Fruit fly (Drosophila melanogaster) whole organism: ENCODE results near the gene CG6683.

ENCODE experiments used
- CG8478 ChIP-seq: fragments of >200 bp; optimal IDR thresholded peaks from 2 replicates; lab custom pipeline; 2018; ENCODE audit warnings: inconsistent platforms
- Dll ChIP-seq: fragments of >200 bp; optimal IDR thresholded peaks from 2 replicates; lab custom pipeline; 2017
- EcR ChIP-seq, 2 experiments: fragments of >200 bp; optimal IDR thresholded peaks; 2 replicates each; lab custom pipeline; 2017; ENCODE audit warnings: missing biosample characterization in 2 of 2, missing genetic modification characterization in 2 of 2, missing genetic modification reagents in 2 of 2
- pan ChIP-seq: fragments of >200 bp; optimal IDR thresholded peaks from 2 replicates; lab custom pipeline; 2017
- psq ChIP-seq: fragments of >200 bp; optimal IDR thresholded peaks from 2 replicates; lab custom pipeline; 2017
- usp ChIP-seq: fragments of >200 bp; optimal IDR thresholded peaks from 2 replicates; lab custom pipeline; 2017; ENCODE audit warnings: missing biosample characterization, missing genetic modification characterization, mixed read lengths

CG6683 gene

DNA sequence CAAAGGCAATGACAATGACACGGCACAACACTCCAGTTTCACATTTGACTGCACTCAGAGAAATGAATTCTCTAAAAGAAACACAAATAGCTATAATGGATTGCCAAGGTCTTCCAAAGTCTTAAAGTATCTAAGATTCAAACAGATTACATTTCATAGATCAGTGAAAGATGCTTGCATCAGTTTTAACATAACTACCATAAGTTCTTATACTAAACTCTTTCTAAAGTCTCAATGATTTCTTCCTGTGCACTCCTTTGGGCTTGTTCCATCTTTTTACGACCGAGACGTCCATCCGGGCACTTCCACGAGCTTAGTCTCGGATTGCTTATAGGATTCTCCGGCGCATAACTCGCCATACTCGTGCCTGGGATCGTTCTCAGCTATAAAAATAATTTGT is 27.5 kb upstream of the CG6683 start:
- TF ChIP-seq Dll (lab: Kevin White, UChicago) (no peak), EcR (GFP tag; optimal IDR thresholded peaks at IDR 0.05; lab: Kevin White, UChicago) (no peak), CG8478 (lab: Kevin White, UChicago) (no peak), psq (lab: Kevin White, UChicago) (no peak), usp (GFP tag; lab: Kevin White, UChicago) (no peak), pan (lab: Kevin White, UChicago) (no peak)

DNA sequence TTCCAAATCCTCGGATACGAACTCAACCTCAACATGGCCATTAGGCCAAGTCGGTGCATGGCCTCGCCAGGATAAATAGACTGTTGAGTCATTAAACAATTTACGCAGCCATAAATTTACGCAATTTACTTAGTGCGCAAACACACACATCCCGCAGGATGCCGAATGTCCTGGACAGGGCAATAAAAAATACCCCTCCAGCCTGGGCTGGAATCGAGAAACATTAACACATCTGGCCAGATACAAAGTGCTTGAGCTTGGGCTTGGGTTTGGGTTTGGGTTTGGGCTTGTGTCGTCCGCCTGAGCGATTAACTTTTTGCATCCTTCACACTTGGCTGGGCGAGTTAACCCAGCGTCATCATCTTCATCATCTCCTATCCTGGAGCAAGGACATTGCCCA is 26.9 kb upstream of the CG6683 start:
- TF ChIP-seq Dll (lab: Kevin White, UChicago): no peak
- no peak for TF ChIP-seq CG8478 (lab: Kevin White, UChicago)
- TF ChIP-seq EcR (GFP tag; optimal IDR thresholded peaks at IDR 0.05; lab: Kevin White, UChicago): no peak
- TF ChIP-seq pan (lab: Kevin White, UChicago): no peak
- no peak for TF ChIP-seq psq (lab: Kevin White, UChicago)
- TF ChIP-seq usp (GFP tag; lab: Kevin White, UChicago): no peak

DNA sequence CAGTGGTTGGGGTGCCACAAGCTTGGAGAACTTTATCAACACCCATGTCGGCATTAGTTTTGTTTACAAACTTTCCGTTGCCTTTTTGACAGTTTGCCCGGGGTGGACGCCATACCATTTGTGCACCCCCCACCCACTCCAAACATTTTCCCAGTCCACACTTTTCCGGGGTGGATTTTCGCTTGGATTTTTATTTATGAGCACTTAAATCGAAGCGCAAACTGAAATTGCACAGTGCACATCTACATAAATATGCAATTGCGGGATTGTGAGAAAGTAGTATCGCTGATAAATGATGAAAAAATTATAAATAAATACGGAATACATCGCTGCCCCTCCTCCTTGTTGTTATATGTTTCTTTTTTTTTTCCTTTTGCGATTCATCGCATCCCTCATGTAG is 25.8 kb upstream of the CG6683 start:
- TF ChIP-seq EcR (GFP tag; optimal IDR thresholded peaks at IDR 0.05; lab: Kevin White, UChicago) (no peak), usp (GFP tag; lab: Kevin White, UChicago) (no peak), psq (lab: Kevin White, UChicago) (no peak), CG8478 (lab: Kevin White, UChicago) (no peak)

DNA sequence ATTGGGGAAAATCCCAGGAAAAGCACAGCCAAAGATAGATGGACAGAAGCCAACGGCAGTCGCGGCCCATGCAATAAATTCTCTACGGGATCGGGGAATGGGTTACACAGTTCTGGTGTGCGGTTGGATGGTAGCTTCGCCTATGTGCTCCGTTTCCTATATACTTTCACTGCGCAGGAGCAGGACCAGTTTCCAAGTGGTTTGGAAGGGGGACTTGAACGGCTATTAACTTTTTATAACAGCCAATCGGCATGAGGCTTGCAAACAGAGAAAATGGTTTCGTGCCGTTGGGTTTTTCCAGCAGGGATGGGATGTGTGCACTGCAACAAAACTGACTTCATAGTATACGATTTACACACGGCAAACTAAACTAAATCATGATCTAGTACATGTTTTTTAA is 23.6 kb upstream of the CG6683 start:
- no peak for TF ChIP-seq EcR (GFP tag; optimal IDR thresholded peaks at IDR 0.05; lab: Kevin White, UChicago)
- TF ChIP-seq Dll (lab: Kevin White, UChicago): no peak
- TF ChIP-seq psq (lab: Kevin White, UChicago): no peak
- no peak for TF ChIP-seq usp (GFP tag; lab: Kevin White, UChicago)
- no peak for TF ChIP-seq CG8478 (lab: Kevin White, UChicago)
- TF ChIP-seq pan (lab: Kevin White, UChicago): no peak

DNA sequence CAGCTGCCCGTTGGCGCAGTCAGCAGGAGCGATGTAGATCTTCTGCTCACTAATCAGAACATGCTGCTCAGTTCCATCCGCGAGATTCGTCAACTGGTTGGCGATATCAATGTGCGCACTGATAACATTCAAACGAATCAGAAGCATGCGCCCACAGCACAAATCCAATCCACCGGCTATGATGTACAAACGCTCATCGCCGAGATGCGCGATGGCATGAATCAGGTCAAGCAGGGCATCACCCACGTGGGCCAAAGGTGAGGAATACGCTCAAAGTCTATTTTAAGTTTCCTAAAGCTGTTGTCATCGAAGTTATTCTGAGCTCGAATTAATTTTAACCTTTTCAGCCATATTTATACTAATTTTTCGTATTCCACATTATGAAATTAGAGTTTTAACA is 21.7 kb upstream of the CG6683 start:
- TF ChIP-seq pan (lab: Kevin White, UChicago) (no peak), EcR (GFP tag; optimal IDR thresholded peaks at IDR 0.05; lab: Kevin White, UChicago) (no peak), CG8478 (lab: Kevin White, UChicago) (no peak), psq (lab: Kevin White, UChicago) (no peak), usp (GFP tag; lab: Kevin White, UChicago) (no peak)

DNA sequence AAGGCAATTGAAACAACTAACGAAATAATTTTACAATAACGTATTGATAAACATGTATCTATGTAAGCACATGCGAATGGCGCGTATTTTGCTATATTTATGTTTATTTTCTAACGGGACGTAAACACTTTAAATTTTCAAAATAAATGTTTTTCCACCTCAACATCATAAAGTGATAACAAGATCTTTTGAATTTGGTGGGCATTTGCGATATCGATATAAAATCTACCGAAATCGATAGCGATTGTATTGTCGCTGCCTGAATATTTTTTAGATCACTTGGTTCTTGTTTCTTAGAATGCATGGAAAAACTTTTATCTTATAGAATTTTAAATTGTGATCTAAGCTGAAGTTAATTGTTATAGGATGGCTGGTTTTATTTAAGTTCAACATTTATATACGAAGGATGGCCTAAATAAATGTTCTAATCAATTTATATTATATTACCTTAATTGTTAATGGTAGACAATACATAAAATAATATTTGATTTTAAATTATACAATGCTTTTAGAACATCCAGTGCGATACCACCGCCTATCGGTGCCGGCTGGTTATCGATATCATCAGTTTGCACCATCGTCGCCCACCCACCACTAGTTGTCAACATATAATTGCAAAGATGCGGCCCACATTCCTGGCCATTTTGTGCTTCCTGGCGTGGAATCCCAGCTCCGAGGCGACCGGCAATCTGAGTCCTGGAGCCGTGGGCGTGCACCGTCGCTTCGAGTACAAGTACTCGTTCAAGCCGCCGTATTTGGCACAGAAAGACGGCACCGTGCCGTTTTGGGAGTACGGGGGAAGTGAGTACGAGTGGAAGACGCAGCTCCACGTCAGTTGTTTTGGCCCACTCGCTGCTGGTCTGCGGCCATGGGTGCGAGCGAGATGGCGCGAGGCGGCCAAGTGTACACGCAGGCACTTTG is 19.9 kb upstream of the CG6683 start, which contains the start of gene ergic53:
TSS of gene ergic53 (plus strand) at position 592 of the 921 bp plus-strand sequence.
- TF ChIP-seq CG8478 (lab: Kevin White, UChicago) (no peak), psq (lab: Kevin White, UChicago) (no peak), EcR (GFP tag; optimal IDR thresholded peaks at IDR 0.05; lab: Kevin White, UChicago) (no peak), Dll (lab: Kevin White, UChicago) (no peak), usp (GFP tag; lab: Kevin White, UChicago) (no peak), pan (lab: Kevin White, UChicago) (no peak)

DNA sequence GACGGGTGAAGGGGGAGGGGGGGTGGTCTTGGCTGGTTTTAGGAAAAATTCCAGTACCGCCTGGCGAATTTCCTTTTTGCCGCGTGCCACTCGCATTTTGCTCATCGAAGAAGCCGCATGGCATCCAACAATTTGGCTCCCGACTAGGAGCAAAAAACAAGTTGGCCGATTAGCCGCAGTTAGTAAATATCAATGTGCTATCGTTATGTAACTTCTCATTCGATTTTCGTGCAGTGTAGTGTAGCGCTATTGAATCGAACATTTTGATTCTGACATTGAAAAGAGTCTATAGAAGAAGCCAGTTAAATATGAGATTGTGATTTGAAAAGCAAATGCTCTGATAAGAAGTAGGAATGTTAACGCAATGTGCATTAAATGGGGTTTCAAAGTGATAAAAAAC is 15.0 kb upstream of the CG6683 start:
- TF ChIP-seq Dll (lab: Kevin White, UChicago) (no peak), pan (lab: Kevin White, UChicago) (no peak), psq (lab: Kevin White, UChicago) (no peak), CG8478 (lab: Kevin White, UChicago) (no peak), EcR (GFP tag; optimal IDR thresholded peaks at IDR 0.05; lab: Kevin White, UChicago) (no peak), usp (GFP tag; lab: Kevin White, UChicago) (no peak)

DNA sequence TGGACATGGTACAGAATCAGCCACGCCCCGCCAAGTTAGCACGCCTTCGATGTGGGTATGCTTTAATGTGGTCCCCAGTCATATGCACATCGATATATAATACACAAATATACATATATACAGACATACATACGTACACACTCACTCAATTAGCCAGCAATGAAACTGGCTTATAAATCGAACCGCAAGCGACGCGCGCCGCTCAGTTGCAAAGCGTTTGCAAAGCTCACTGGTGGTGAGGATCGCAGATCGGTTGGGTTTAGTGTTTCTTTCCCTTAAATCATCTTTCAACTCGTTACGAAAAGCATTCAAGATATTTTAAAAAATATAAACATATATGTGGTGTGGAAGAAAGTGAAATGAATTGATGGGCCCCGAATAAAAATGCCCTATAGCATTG is 13.8 kb upstream of the CG6683 start:
- TF ChIP-seq usp (GFP tag; lab: Kevin White, UChicago): no peak
- no peak for TF ChIP-seq psq (lab: Kevin White, UChicago)
- no peak for TF ChIP-seq EcR (GFP tag; optimal IDR thresholded peaks at IDR 0.05; lab: Kevin White, UChicago)
- no peak for TF ChIP-seq Dll (lab: Kevin White, UChicago)
- TF ChIP-seq CG8478 (lab: Kevin White, UChicago): no peak
- TF ChIP-seq pan (lab: Kevin White, UChicago): no peak

DNA sequence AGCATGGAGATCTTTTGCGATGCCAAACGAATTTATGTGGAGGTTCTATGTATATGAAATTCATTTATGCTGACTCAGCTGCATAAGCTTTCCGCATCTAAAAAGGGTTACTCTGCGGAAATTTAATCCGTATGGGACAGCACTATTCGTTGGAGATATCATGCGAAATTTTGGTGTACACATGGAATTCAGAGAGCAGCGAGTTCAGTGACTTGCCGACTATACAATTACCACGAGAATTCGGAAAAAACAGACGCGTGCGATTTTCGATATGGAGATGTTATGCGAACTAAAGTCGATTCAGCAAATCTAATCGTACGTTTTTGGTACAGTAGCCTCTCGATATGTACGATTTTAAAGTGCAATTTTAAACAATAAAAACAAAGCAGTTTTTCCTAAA is 13.1 kb upstream of the CG6683 start:
- no peak for TF ChIP-seq CG8478 (lab: Kevin White, UChicago)
- TF ChIP-seq psq (lab: Kevin White, UChicago): no peak
- no peak for TF ChIP-seq usp (GFP tag; lab: Kevin White, UChicago)
- no peak for TF ChIP-seq Dll (lab: Kevin White, UChicago)
- TF ChIP-seq EcR (GFP tag; optimal IDR thresholded peaks at IDR 0.05; lab: Kevin White, UChicago): no peak
- no peak for TF ChIP-seq pan (lab: Kevin White, UChicago)

DNA sequence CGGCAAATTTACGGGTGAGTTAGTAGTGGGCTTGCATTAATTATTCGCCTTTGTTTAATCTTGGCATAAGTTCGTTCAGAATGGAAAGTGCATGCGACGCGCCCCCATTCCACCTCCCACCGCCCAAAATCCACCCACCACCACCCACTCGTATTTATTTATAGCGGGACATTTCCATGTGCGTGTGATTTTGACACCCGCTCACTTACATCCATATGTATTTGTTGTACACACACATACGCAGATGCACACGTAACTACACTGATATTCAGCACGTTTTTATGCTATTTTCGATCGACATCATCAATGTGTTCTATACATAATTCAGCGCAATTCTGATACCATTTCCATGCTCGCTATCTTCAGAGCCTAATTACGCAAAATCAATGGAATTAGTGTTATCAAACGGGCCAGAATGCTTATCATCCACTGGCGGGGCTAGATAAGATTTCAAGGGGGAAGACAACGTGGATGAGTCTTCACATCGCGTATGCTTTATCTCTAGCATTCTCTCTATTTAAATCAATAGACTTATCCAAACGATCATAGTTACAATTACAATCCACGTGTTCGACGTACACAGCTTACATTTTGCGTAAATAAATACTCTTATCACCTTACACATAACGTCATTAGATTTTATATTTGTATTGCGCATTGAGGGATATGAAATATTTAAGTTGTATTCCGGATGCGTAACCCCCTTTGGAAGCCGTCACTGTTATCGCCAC is 11.1 kb upstream of the CG6683 start:
- TF ChIP-seq CG8478 (lab: Kevin White, UChicago) (no peak), Dll (lab: Kevin White, UChicago) (no peak), psq (lab: Kevin White, UChicago) (no peak), pan (lab: Kevin White, UChicago) (no peak), EcR (GFP tag; optimal IDR thresholded peaks at IDR 0.05; lab: Kevin White, UChicago) (no peak), usp (GFP tag; lab: Kevin White, UChicago) (no peak)
